In genomic region chr3R:11214449-11214950, dm6 we compare ENCODE assay signal across 1 fruit fly cellular context.
A peak's percentile ranks its signal among the peaks of the same experiment; 100 is the strongest.
TF ChIP-seq lines count a peak whose summit lies in the region.

ZnT86D (minus strand) TSS chr3R:11214539.

TF ChIP-seq in whole organism, embryonic, 481 proteins besides CTCF, POLR2A, EP300 and RAD21 (continued from another document and continues in another):
- TF ChIP-seq CG7556 (GFP tag; optimal IDR thresholded peaks at IDR 0.05; lab: Kevin White, UChicago): peak; percentile 68
- TF ChIP-seq CG11695 (GFP tag; IDR thresholded peaks at IDR 0.05; lab: Robert Waterston, UW): no peak
- TF ChIP-seq CG1233 (GFP tag; optimal IDR thresholded peaks at IDR 0.05; lab: Kevin White, UChicago): peak; percentile 46
- no peak for TF ChIP-seq zen2 (GFP tag; IDR thresholded peaks at IDR 0.05; lab: Robert Waterston, UW; ENCODE audit: partially characterized antibody)
- peak; percentile 28 for TF ChIP-seq Sin3A (optimal IDR thresholded peaks at IDR 0.05; lab: Kevin White, UChicago)
- TF ChIP-seq Ada2b (GFP tag; IDR thresholded peaks at IDR 0.05; lab: Robert Waterston, UW): peak; percentile 36; the same call in 1 of the 2 replicates
- TF ChIP-seq CG1602 (GFP tag; optimal IDR thresholded peaks at IDR 0.05; lab: Kevin White, UChicago): peak; percentile 80
- TF ChIP-seq CG10321 (GFP tag; IDR thresholded peaks at IDR 0.05; lab: Robert Waterston, UW): peak; percentile 80
- no peak for TF ChIP-seq fd102C (GFP tag; optimal IDR thresholded peaks at IDR 0.05; lab: Kevin White, UChicago)
- peak; percentile 60; the same call in 2 of the 3 replicates for TF ChIP-seq Mrtf (GFP tag; IDR thresholded peaks at IDR 0.05; lab: Robert Waterston, UW)
- peak; percentile 48 for TF ChIP-seq CG10979 (tag; optimal IDR thresholded peaks at IDR 0.05; lab: Kevin White, UChicago)
- peak; percentile 38 for TF ChIP-seq Myb (GFP tag; optimal IDR thresholded peaks at IDR 0.05; lab: Kevin White, UChicago)
- TF ChIP-seq peb (GFP tag; IDR thresholded peaks at IDR 0.05; lab: Robert Waterston, UW): no peak
- peak; percentile 34 for TF ChIP-seq Deaf1 (tag; optimal IDR thresholded peaks at IDR 0.05; lab: Kevin White, UChicago)
- no peak for TF ChIP-seq GATAe (GFP tag; conservative IDR thresholded peaks at IDR 0.05; lab: Robert Waterston, UW)
- no peak for TF ChIP-seq ase (GFP tag; IDR thresholded peaks at IDR 0.05; lab: Robert Waterston, UW)
- TF ChIP-seq ERR (GFP tag; optimal IDR thresholded peaks at IDR 0.05; lab: Kevin White, UChicago): no peak
- TF ChIP-seq CG12219 (GFP tag; optimal IDR thresholded peaks at IDR 0.05; lab: Kevin White, UChicago): no peak
- TF ChIP-seq CG43689 (GFP tag; IDR thresholded peaks at IDR 0.05; lab: Robert Waterston, UW): no peak
- no peak for TF ChIP-seq prd (optimal IDR thresholded peaks at IDR 0.05; lab: Kevin White, UChicago)
- peak; percentile 69 for TF ChIP-seq prd (GFP tag; IDR thresholded peaks at IDR 0.05; lab: Robert Waterston, UW)
- TF ChIP-seq CG18011 (GFP tag; optimal IDR thresholded peaks at IDR 0.05; lab: Kevin White, UChicago): peak; percentile 8
- peak; percentile 90 for TF ChIP-seq sens (GFP tag; lab: Kevin White, UChicago)
- TF ChIP-seq amos (GFP tag; IDR thresholded peaks at IDR 0.05; lab: Robert Waterston, UW; ENCODE audit: partially characterized antibody): no peak; the same call in 1 of the 2 replicates
- peak; percentile 11 for TF ChIP-seq lbe (GFP tag; optimal IDR thresholded peaks at IDR 0.05; lab: Kevin White, UChicago)
- no peak for TF ChIP-seq abd-A (tag; optimal IDR thresholded peaks at IDR 0.05; lab: Kevin White, UChicago)
- no peak for TF ChIP-seq gcm2 (GFP tag; optimal IDR thresholded peaks at IDR 0.05; lab: Kevin White, UChicago)
- TF ChIP-seq hbn (GFP tag; IDR thresholded peaks at IDR 0.05; lab: Robert Waterston, UW; ENCODE audit: partially characterized antibody): no peak
- no peak for TF ChIP-seq CG31388 (GFP tag; optimal IDR thresholded peaks at IDR 0.05; lab: Kevin White, UChicago)
- TF ChIP-seq fru (optimal IDR thresholded peaks at IDR 0.05; lab: Kevin White, UChicago): no peak
- peak; percentile 49 for TF ChIP-seq CG16815 (GFP tag; optimal IDR thresholded peaks at IDR 0.05; lab: Kevin White, UChicago)
- TF ChIP-seq CG1832 (GFP tag; optimal IDR thresholded peaks at IDR 0.05; lab: Kevin White, UChicago): no peak
- TF ChIP-seq CG10543 (GFP tag; optimal IDR thresholded peaks at IDR 0.05; lab: Kevin White, UChicago): peak; percentile 87
- TF ChIP-seq CG34376 (GFP tag; optimal IDR thresholded peaks at IDR 0.05; lab: Kevin White, UChicago): peak; percentile 67
- TF ChIP-seq CG2116 (GFP tag; optimal IDR thresholded peaks at IDR 0.05; lab: Kevin White, UChicago): no peak
- peak; percentile 60 for TF ChIP-seq Hsf (GFP tag; optimal IDR thresholded peaks at IDR 0.05; lab: Kevin White, UChicago)
- peak; percentile 47 for TF ChIP-seq Hmr (GFP tag; optimal IDR thresholded peaks at IDR 0.05; lab: Kevin White, UChicago)
- peak; percentile 63 for TF ChIP-seq Hr3 (GFP tag; optimal IDR thresholded peaks at IDR 0.05; lab: Kevin White, UChicago)
- peak; percentile 11 for TF ChIP-seq CG13624 (GFP tag; optimal IDR thresholded peaks at IDR 0.05; lab: Kevin White, UChicago)
- no peak for TF ChIP-seq disco-r (GFP tag; optimal IDR thresholded peaks at IDR 0.05; lab: Kevin White, UChicago)
- no peak for TF ChIP-seq so (GFP tag; IDR thresholded peaks at IDR 0.05; lab: Robert Waterston, UW)
- TF ChIP-seq ato (GFP tag; IDR thresholded peaks at IDR 0.05; lab: Robert Waterston, UW; ENCODE audit: partially characterized antibody): no peak
- TF ChIP-seq ewg (GFP tag; optimal IDR thresholded peaks at IDR 0.05; lab: Kevin White, UChicago): peak; percentile 10
- no peak for TF ChIP-seq CG18764 (GFP tag; optimal IDR thresholded peaks at IDR 0.05; lab: Kevin White, UChicago)
- peak; percentile 64 for TF ChIP-seq CG9817 (tag; optimal IDR thresholded peaks at IDR 0.05; lab: Kevin White, UChicago)
- TF ChIP-seq CG12391 (tag; optimal IDR thresholded peaks at IDR 0.05; lab: Kevin White, UChicago): peak; percentile 75
- no peak for TF ChIP-seq HLHmδ (GFP tag; optimal IDR thresholded peaks at IDR 0.05; lab: Kevin White, UChicago)
- peak; percentile 99 for TF ChIP-seq grau (tag; optimal IDR thresholded peaks at IDR 0.05; lab: Kevin White, UChicago)
- TF ChIP-seq Gsc (GFP tag; IDR thresholded peaks at IDR 0.05; lab: Robert Waterston, UW): no peak
- no peak for TF ChIP-seq repo (GFP tag; optimal IDR thresholded peaks at IDR 0.05; lab: Kevin White, UChicago)
- no peak for TF ChIP-seq Awh (GFP tag; IDR thresholded peaks at IDR 0.05; lab: Robert Waterston, UW)
- TF ChIP-seq CG6813 (GFP tag; optimal IDR thresholded peaks at IDR 0.05; lab: Kevin White, UChicago): no peak
- peak; percentile 49 for TF ChIP-seq nerfin-1 (tag; optimal IDR thresholded peaks at IDR 0.05; lab: Kevin White, UChicago)
- peak; percentile 37 for TF ChIP-seq fd96Cb (tag; optimal IDR thresholded peaks at IDR 0.05; lab: Kevin White, UChicago)
- TF ChIP-seq sqz (GFP tag; optimal IDR thresholded peaks at IDR 0.05; lab: Kevin White, UChicago): peak; percentile 46
- no peak for TF ChIP-seq Tbp (GFP tag; optimal IDR thresholded peaks at IDR 0.05; lab: Kevin White, UChicago)
- no peak for TF ChIP-seq cato (GFP tag; optimal IDR thresholded peaks at IDR 0.05; lab: Kevin White, UChicago; ENCODE audit: borderline replicate concordance)
- no peak for TF ChIP-seq CG16779 (GFP tag; IDR thresholded peaks at IDR 0.05; lab: Robert Waterston, UW)
- no peak for TF ChIP-seq pan (optimal IDR thresholded peaks at IDR 0.05; lab: Kevin White, UChicago)
- TF ChIP-seq pan (GFP tag; optimal IDR thresholded peaks at IDR 0.05 in 1 of 2, IDR thresholded peaks at IDR 0.05 in 1 of 2): no peak
- TF ChIP-seq Bgb (GFP tag; IDR thresholded peaks at IDR 0.05; lab: Robert Waterston, UW; ENCODE audit: partially characterized antibody): no peak
- no peak for TF ChIP-seq CG5953 (GFP tag; IDR thresholded peaks at IDR 0.05; lab: Robert Waterston, UW)
- TF ChIP-seq emc (GFP tag; optimal IDR thresholded peaks at IDR 0.05; lab: Kevin White, UChicago): peak; percentile 59
- TF ChIP-seq ab (GFP tag; optimal IDR thresholded peaks at IDR 0.05; lab: Kevin White, UChicago): no peak
- TF ChIP-seq CG32772 (GFP tag; IDR thresholded peaks at IDR 0.05; lab: Robert Waterston, UW): peak; percentile 39; the same call in 1 of the 2 replicates
- peak; percentile 75 for TF ChIP-seq CG6689 (GFP tag; IDR thresholded peaks at IDR 0.05; lab: Robert Waterston, UW)
- TF ChIP-seq NK7.1 (GFP tag; optimal IDR thresholded peaks at IDR 0.05; lab: Kevin White, UChicago): peak; percentile 39
- peak; percentile 33 for TF ChIP-seq Chrac-16 (GFP tag; optimal IDR thresholded peaks at IDR 0.05; lab: Kevin White, UChicago)
- peak; percentile 2 for TF ChIP-seq CG17912 (GFP tag; optimal IDR thresholded peaks at IDR 0.05; lab: Kevin White, UChicago)
- peak; percentile 67 for TF ChIP-seq CG13296 (GFP tag; optimal IDR thresholded peaks at IDR 0.05; lab: Kevin White, UChicago)
- peak; percentile 13 for TF ChIP-seq gfzf (GFP tag; optimal IDR thresholded peaks at IDR 0.05; lab: Kevin White, UChicago)
- no peak for TF ChIP-seq dan (GFP tag; IDR thresholded peaks at IDR 0.05; lab: Robert Waterston, UW)
- peak; percentile 35; the same call in 1 of the 2 replicates for TF ChIP-seq sisA (GFP tag; IDR thresholded peaks at IDR 0.05; lab: Robert Waterston, UW)
- TF ChIP-seq CG31441 (GFP tag; IDR thresholded peaks at IDR 0.05; lab: Robert Waterston, UW): peak; percentile 72
- TF ChIP-seq CG10267 (tag; optimal IDR thresholded peaks at IDR 0.05; lab: Kevin White, UChicago): peak; percentile 54
- no peak for TF ChIP-seq sim (GFP tag; IDR thresholded peaks at IDR 0.05; lab: Robert Waterston, UW)
- peak; percentile 40 for TF ChIP-seq kay (GFP tag; optimal IDR thresholded peaks at IDR 0.05; lab: Kevin White, UChicago)
- TF ChIP-seq gcm (GFP tag; optimal IDR thresholded peaks at IDR 0.05; lab: Kevin White, UChicago): peak; percentile 26
- peak; percentile 18 for TF ChIP-seq CG5245 (GFP tag; optimal IDR thresholded peaks at IDR 0.05; lab: Kevin White, UChicago)
- no peak for TF ChIP-seq Taf1 (GFP tag; IDR thresholded peaks at IDR 0.05; lab: Robert Waterston, UW)
- TF ChIP-seq CG13894 (tag; optimal IDR thresholded peaks at IDR 0.05; lab: Kevin White, UChicago): peak; percentile 79
- no peak for TF ChIP-seq Usf (GFP tag; optimal IDR thresholded peaks at IDR 0.05; lab: Kevin White, UChicago)
- TF ChIP-seq mirr (GFP tag; optimal IDR thresholded peaks at IDR 0.05; lab: Kevin White, UChicago): peak; percentile 10
- TF ChIP-seq HmgD (GFP tag; optimal IDR thresholded peaks at IDR 0.05; lab: Kevin White, UChicago): no peak
- no peak; the same call in 1 of the 2 replicates for TF ChIP-seq Atf6 (GFP tag; IDR thresholded peaks at IDR 0.05; lab: Robert Waterston, UW)
- TF ChIP-seq CG15479 (GFP tag; optimal IDR thresholded peaks at IDR 0.05; lab: Kevin White, UChicago): no peak
- TF ChIP-seq ttk (GFP tag; IDR thresholded peaks at IDR 0.05; lab: Robert Waterston, UW): no peak
- TF ChIP-seq jumu (GFP tag; optimal IDR thresholded peaks at IDR 0.05; lab: Kevin White, UChicago): peak; percentile 53
- peak; percentile 27 for TF ChIP-seq eyg (GFP tag; optimal IDR thresholded peaks at IDR 0.05; lab: Kevin White, UChicago)
- TF ChIP-seq CG4424 (GFP tag; optimal IDR thresholded peaks at IDR 0.05; lab: Kevin White, UChicago): peak; percentile 37
- TF ChIP-seq tin (GFP tag; optimal IDR thresholded peaks at IDR 0.05; lab: Kevin White, UChicago): peak; percentile 51
- no peak for TF ChIP-seq Neu2 (GFP tag; optimal IDR thresholded peaks at IDR 0.05; lab: Kevin White, UChicago; ENCODE audit: borderline replicate concordance)
- TF ChIP-seq Bdp1 (GFP tag; optimal IDR thresholded peaks at IDR 0.05; lab: Kevin White, UChicago): no peak
- no peak for TF ChIP-seq ftz-f1 (GFP tag; optimal IDR thresholded peaks at IDR 0.05; lab: Kevin White, UChicago)
- peak; percentile 44 for TF ChIP-seq Dip3 (GFP tag; optimal IDR thresholded peaks at IDR 0.05; lab: Kevin White, UChicago)
- no peak for TF ChIP-seq mld (GFP tag; IDR thresholded peaks at IDR 0.05; lab: Robert Waterston, UW; ENCODE audit: partially characterized antibody)
- no peak for TF ChIP-seq BtbVII (GFP tag; optimal IDR thresholded peaks at IDR 0.05; lab: Kevin White, UChicago)
- TF ChIP-seq Meics (GFP tag; optimal IDR thresholded peaks at IDR 0.05; lab: Kevin White, UChicago): peak; percentile 75
- TF ChIP-seq CG10565 (GFP tag; optimal IDR thresholded peaks at IDR 0.05; lab: Kevin White, UChicago): no peak
- peak; percentile 58 for TF ChIP-seq CG12155 (GFP tag; optimal IDR thresholded peaks at IDR 0.05; lab: Kevin White, UChicago)
- peak; percentile 29 for TF ChIP-seq twi (tag; optimal IDR thresholded peaks at IDR 0.05; lab: Kevin White, UChicago)
- peak; percentile 75 for TF ChIP-seq CG3995 (GFP tag; optimal IDR thresholded peaks at IDR 0.05; lab: Kevin White, UChicago)
- no peak for TF ChIP-seq Lim3 (GFP tag; IDR thresholded peaks at IDR 0.05; lab: Robert Waterston, UW)
- TF ChIP-seq D19A (tag; optimal IDR thresholded peaks at IDR 0.05; lab: Kevin White, UChicago): peak; percentile 60
- TF ChIP-seq seq (GFP tag; IDR thresholded peaks at IDR 0.05; lab: Robert Waterston, UW): no peak
- no peak for TF ChIP-seq knrl (GFP tag; IDR thresholded peaks at IDR 0.05; lab: Robert Waterston, UW; ENCODE audit: partially characterized antibody)
- TF ChIP-seq Dp (GFP tag; optimal IDR thresholded peaks at IDR 0.05; lab: Kevin White, UChicago): peak; percentile 6
- TF ChIP-seq ham (GFP tag; IDR thresholded peaks at IDR 0.05; lab: Robert Waterston, UW): no peak
- TF ChIP-seq corto (GFP tag; optimal IDR thresholded peaks at IDR 0.05; lab: Kevin White, UChicago): no peak
- no peak for TF ChIP-seq CG8359 (GFP tag; optimal IDR thresholded peaks at IDR 0.05; lab: Kevin White, UChicago; ENCODE audit: borderline replicate concordance)
- peak; percentile 18 to 88 for TF ChIP-seq tll (GFP tag; optimal IDR thresholded peaks at IDR 0.05; lab: Kevin White, UChicago)
- peak; percentile 68 for TF ChIP-seq Ptx1 (GFP tag; IDR thresholded peaks at IDR 0.05; lab: Robert Waterston, UW)
- peak; percentile 70 for TF ChIP-seq slbo (GFP tag; IDR thresholded peaks at IDR 0.05; lab: Robert Waterston, UW)
- peak; percentile 36 for TF ChIP-seq CG12299 (tag; optimal IDR thresholded peaks at IDR 0.05; lab: Kevin White, UChicago)
- no peak for TF ChIP-seq CG6765 (GFP tag; optimal IDR thresholded peaks at IDR 0.05; lab: Kevin White, UChicago)
- peak; percentile 48 for TF ChIP-seq pb (GFP tag; optimal IDR thresholded peaks at IDR 0.05; lab: Kevin White, UChicago)
- TF ChIP-seq ash1 (GFP tag; optimal IDR thresholded peaks at IDR 0.05; lab: Kevin White, UChicago): no peak
- TF ChIP-seq slp2 (GFP tag; optimal IDR thresholded peaks at IDR 0.05; lab: Kevin White, UChicago): peak; percentile 35
- no peak for TF ChIP-seq Stat92E (GFP tag; optimal IDR thresholded peaks at IDR 0.05; lab: Kevin White, UChicago)
- peak; percentile 58 for TF ChIP-seq CG17568 (GFP tag; optimal IDR thresholded peaks at IDR 0.05; lab: Kevin White, UChicago)
- peak; percentile 62 for TF ChIP-seq CG17829 (tag; optimal IDR thresholded peaks at IDR 0.05; lab: Kevin White, UChicago)
- TF ChIP-seq CG12769 (tag; optimal IDR thresholded peaks at IDR 0.05; lab: Kevin White, UChicago): peak; percentile 10
- peak; percentile 67 for TF ChIP-seq NfI (GFP tag; optimal IDR thresholded peaks at IDR 0.05; lab: Kevin White, UChicago)
- TF ChIP-seq HLH4C (GFP tag; IDR thresholded peaks at IDR 0.05; lab: Robert Waterston, UW; ENCODE audit: partially characterized antibody): no peak
- TF ChIP-seq CG18262 (tag; optimal IDR thresholded peaks at IDR 0.05; lab: Kevin White, UChicago): peak; percentile 69
- peak; percentile 60; the same call in 1 of the 2 replicates for TF ChIP-seq sob (GFP tag; IDR thresholded peaks at IDR 0.05; lab: Robert Waterston, UW)
- peak; percentile 72 for TF ChIP-seq Sox100B (GFP tag; optimal IDR thresholded peaks at IDR 0.05; lab: Kevin White, UChicago)
- no peak for TF ChIP-seq CkIIα-i1 (GFP tag; IDR thresholded peaks at IDR 0.05; lab: Robert Waterston, UW)
- peak; percentile 30; the same call in 1 of the 2 replicates for TF ChIP-seq E2f1 (GFP tag; IDR thresholded peaks at IDR 0.05; lab: Robert Waterston, UW)
- no peak for TF ChIP-seq CG30431 (GFP tag; optimal IDR thresholded peaks at IDR 0.05; lab: Kevin White, UChicago)
- peak; percentile 79 for TF ChIP-seq CG10147 (GFP tag; optimal IDR thresholded peaks at IDR 0.05; lab: Kevin White, UChicago)
- TF ChIP-seq CG7372 (GFP tag; IDR thresholded peaks at IDR 0.05; lab: Robert Waterston, UW): no peak
- TF ChIP-seq CG3726 (GFP tag; IDR thresholded peaks at IDR 0.05; lab: Robert Waterston, UW): no peak
